Worm (Caenorhabditis elegans) whole organism, young adult: ENCODE results near the gene isp-1.

Experiments
- B0336.3 ChIP-seq: fragments of 200-800 bp; sonication (Bioruptor generic); IDR thresholded peaks from 2 replicates; pipeline ENCODE4 v1.3.6; 2022; ENCODE audit warnings: missing genetic modification characterization, missing compliant biosample characterization
- C06A6.2 ChIP-seq: fragments of 200-800 bp; sonication (Bioruptor generic); conservative IDR thresholded peaks from 2 replicates; pipeline ENCODE4 v1.3.6; 2022; ENCODE audit warnings: missing genetic modification characterization, missing compliant biosample characterization
- F22D6.2 ChIP-seq: sonication (generic microtip); optimal IDR thresholded peaks from 2 replicates; lab custom pipeline; 2016; ENCODE audit warnings: mild to moderate bottlenecking, missing genetic modification characterization, missing compliant biosample characterization
- F55B11.4 ChIP-seq: sonication (generic microtip); optimal IDR thresholded peaks from 2 replicates; lab custom pipeline; 2016; ENCODE audit warnings: missing compliant biosample characterization, missing genetic modification characterization, borderline replicate concordance; ENCODE audit not compliant: insufficient read depth
- F57C9.4 ChIP-seq: sonication (generic microtip); optimal IDR thresholded peaks from 2 replicates; lab custom pipeline; 2017; ENCODE audit warnings: mild to moderate bottlenecking, missing genetic modification characterization, missing compliant biosample characterization
- Y53F4B.3 ChIP-seq: fragments of 200-800 bp; sonication (Bioruptor generic); IDR thresholded peaks from 2 replicates; pipeline ENCODE4 v1.3.6; 2022; ENCODE audit warnings: missing genetic modification reagents, missing genetic modification characterization, missing compliant biosample characterization
- Y53G8AR.9 ChIP-seq: fragments of 200-800 bp; sonication (Bioruptor generic); conservative IDR thresholded peaks from 2 replicates; pipeline ENCODE4 v1.3.6; 2022; ENCODE audit warnings: missing genetic modification reagents, missing genetic modification characterization, missing compliant biosample characterization
- Y79H2A.3 ChIP-seq: fragments of 200-800 bp; sonication (Bioruptor generic); conservative IDR thresholded peaks from 2 replicates; pipeline ENCODE4 v1.3.6; 2022; ENCODE audit warnings: missing genetic modification reagents, missing genetic modification characterization, missing compliant biosample characterization
- ZK185.1 ChIP-seq: sonication (generic microtip); optimal IDR thresholded peaks from 2 replicates; lab custom pipeline; 2016; ENCODE audit warnings: mild to moderate bottlenecking, missing genetic modification characterization, missing compliant biosample characterization; ENCODE audit not compliant: poor library complexity, severe bottlenecking
- akir-1 ChIP-seq: fragments of 200-800 bp; sonication (Bioruptor generic); optimal IDR thresholded peaks from 2 replicates; lab custom pipeline; 2018; ENCODE audit warnings: mild to moderate bottlenecking, missing genetic modification characterization, moderate library complexity, missing compliant biosample characterization
- atf-7 ChIP-seq: sonication (generic microtip); optimal IDR thresholded peaks from 2 replicates; lab custom pipeline; 2017; ENCODE audit warnings: mild to moderate bottlenecking, missing genetic modification characterization, missing compliant biosample characterization
- attf-6 ChIP-seq: fragments of 200-800 bp; sonication (Bioruptor generic); IDR thresholded peaks from 2 replicates; pipeline ENCODE4 v1.3.6; 2022; ENCODE audit warnings: missing genetic modification reagents, missing genetic modification characterization, missing compliant biosample characterization
- cebp-1 ChIP-seq, 2 experiments: fragments of 200-800 bp in 1 of 2; sonication (Bioruptor generic) in 1 of 2; sonication (generic microtip) in 1 of 2; IDR thresholded peaks in 1 of 2; optimal IDR thresholded peaks in 1 of 2; 2 replicates each; pipeline versions ENCODE4 v1.3.6 to Lab custom; 2017 to 2022; ENCODE audit warnings: missing compliant biosample characterization in 2 of 2, missing genetic modification characterization in 2 of 2, mild to moderate bottlenecking in 1 of 2, missing genetic modification reagents in 1 of 2, moderate library complexity in 1 of 2
- cebp-2 ChIP-seq: fragments of 200-800 bp; sonication (Bioruptor generic); IDR thresholded peaks from 2 replicates; pipeline ENCODE4 v1.3.6; 2022; ENCODE audit warnings: missing genetic modification characterization, missing compliant biosample characterization
- ceh-58 ChIP-seq: fragments of 200-800 bp; sonication (Bioruptor generic); IDR thresholded peaks from 2 replicates; pipeline ENCODE4 v1.3.6; 2022; ENCODE audit warnings: missing genetic modification characterization, missing compliant biosample characterization
- ceh-79 ChIP-seq: sonication (generic microtip); optimal IDR thresholded peaks from 2 replicates; lab custom pipeline; 2017; ENCODE audit warnings: mild to moderate bottlenecking, missing genetic modification characterization, missing compliant biosample characterization
- ceh-91 ChIP-seq: fragments of 200-800 bp; sonication (Bioruptor generic); IDR thresholded peaks from 2 replicates; pipeline ENCODE4 v1.3.6; 2022; ENCODE audit warnings: missing genetic modification reagents, missing genetic modification characterization, missing compliant biosample characterization
- dox-1 ChIP-seq: fragments of 200-800 bp; sonication (Bioruptor generic); IDR thresholded peaks from 2 replicates; pipeline ENCODE4 v1.3.6; 2022; ENCODE audit warnings: missing genetic modification reagents, missing genetic modification characterization, missing compliant biosample characterization
- egl-44 ChIP-seq: fragments of 200-800 bp; sonication (Bioruptor generic); IDR thresholded peaks from 2 replicates; pipeline ENCODE4 v1.3.6; 2022; ENCODE audit warnings: missing genetic modification reagents, missing genetic modification characterization, missing compliant biosample characterization
- gei-17 ChIP-seq: fragments of 200-800 bp; sonication (Bioruptor generic); optimal IDR thresholded peaks from 2 replicates; lab custom pipeline; 2018; ENCODE audit warnings: mild to moderate bottlenecking, missing genetic modification characterization, missing compliant biosample characterization
- him-1 ChIP-seq: sonication (generic microtip); optimal IDR thresholded peaks from 2 replicates; lab custom pipeline; 2016; ENCODE audit warnings: missing genotype, missing genetic modification reagents, missing genetic modification characterization, missing compliant biosample characterization
- hmg-1.2 ChIP-seq: fragments of 200-800 bp; sonication (Bioruptor generic); IDR thresholded peaks from 2 replicates; pipeline ENCODE4 v1.3.6; 2022; ENCODE audit warnings: missing genetic modification reagents, missing genetic modification characterization, missing compliant biosample characterization
- lag-1 ChIP-seq: fragments of 200-800 bp; sonication (Bioruptor generic); IDR thresholded peaks from 2 replicates; pipeline ENCODE4 v1.3.6; 2022; ENCODE audit warnings: missing genetic modification reagents, missing genetic modification characterization, missing compliant biosample characterization
- lin-35 ChIP-seq, 3 experiments: fragments of 150-350 bp in 2 of 3; sonication (generic microtip) in 1 of 3; optimal IDR thresholded peaks; 2 replicates each; lab custom pipeline; 2014 to 2018; ENCODE audit warnings: missing biosample characterization in 3 of 3, missing genetic modification characterization in 3 of 3, missing genetic modification reagents in 3 of 3
- madf-8 ChIP-seq: fragments of 200-800 bp; sonication (Bioruptor generic); conservative IDR thresholded peaks from 2 replicates; pipeline ENCODE4 v1.3.6; 2022; ENCODE audit warnings: missing genetic modification reagents, missing genetic modification characterization, missing compliant biosample characterization
- mel-28 ChIP-seq: sonication (generic microtip); optimal IDR thresholded peaks from 2 replicates; lab custom pipeline; 2016; ENCODE audit warnings: borderline replicate concordance, mild to moderate bottlenecking, missing genetic modification characterization, missing compliant biosample characterization
- mxl-1 ChIP-seq: sonication (generic microtip); optimal IDR thresholded peaks from 2 replicates; lab custom pipeline; 2016; ENCODE audit warnings: missing genetic modification characterization, missing compliant biosample characterization
- nfya-1 ChIP-seq: sonication (generic microtip); optimal IDR thresholded peaks from 2 replicates; lab custom pipeline; 2017; ENCODE audit warnings: antibody characterized with exemption, missing compliant biosample characterization, missing genetic modification characterization, borderline replicate concordance; ENCODE audit not compliant: insufficient read depth
- nfya-2 ChIP-seq: fragments of 200-800 bp; sonication (Bioruptor generic); IDR thresholded peaks from 2 replicates; pipeline ENCODE4 v1.3.6; 2022; ENCODE audit warnings: missing genetic modification reagents, missing genetic modification characterization, missing compliant biosample characterization
- nhr-179 ChIP-seq: sonication (generic microtip); optimal IDR thresholded peaks from 2 replicates; lab custom pipeline; 2016; ENCODE audit warnings: mild to moderate bottlenecking, missing genetic modification characterization, missing compliant biosample characterization
- nhr-80 ChIP-seq: sonication (generic microtip); optimal IDR thresholded peaks from 2 replicates; lab custom pipeline; 2016; ENCODE audit warnings: missing genetic modification characterization, missing compliant biosample characterization
- pha-4 ChIP-seq: fragments of 150-350 bp; sonication (generic microtip); optimal IDR thresholded peaks from 2 replicates; lab custom pipeline; 2014; ENCODE audit warnings: missing biosample characterization, missing genetic modification reagents, missing genetic modification characterization
- rcor-1 ChIP-seq: fragments of 200-800 bp; sonication (Bioruptor generic); IDR thresholded peaks from 2 replicates; pipeline ENCODE4 v1.3.6; 2022; ENCODE audit warnings: missing genetic modification reagents, missing genetic modification characterization, missing compliant biosample characterization
- snpc-1.1 ChIP-seq: sonication (generic microtip); optimal IDR thresholded peaks from 2 replicates; lab custom pipeline; 2017; ENCODE audit warnings: missing genetic modification characterization, mild to moderate bottlenecking, missing compliant biosample characterization, antibody characterized with exemption, moderate library complexity, missing genotype, missing genetic modification reagents; ENCODE audit not compliant: insufficient read depth
- snpc-3.4 ChIP-seq: sonication (generic microtip); optimal IDR thresholded peaks from 2 replicates; lab custom pipeline; 2017; ENCODE audit warnings: missing genetic modification characterization, mild to moderate bottlenecking, missing compliant biosample characterization, antibody characterized with exemption, moderate library complexity, missing genotype, missing genetic modification reagents
- snpc-4 ChIP-seq, 5 experiments: fragments of 150-350 bp in 1 of 5; sonication (generic microtip) in 4 of 5; optimal IDR thresholded peaks; 2 replicates each; lab custom pipeline; 2014 to 2018; ENCODE audit warnings: missing genetic modification characterization in 5 of 5, missing biosample characterization in 3 of 5, antibody characterized with exemption in 2 of 5, mild to moderate bottlenecking in 2 of 5, missing compliant biosample characterization in 2 of 5, missing genotype in 2 of 5, moderate library complexity in 2 of 5, missing genetic modification reagents in 1 of 5
- sptf-2 ChIP-seq: fragments of 200-800 bp; sonication (Bioruptor generic); optimal IDR thresholded peaks from 2 replicates; lab custom pipeline; 2018; ENCODE audit warnings: mild to moderate bottlenecking, missing genetic modification characterization, missing compliant biosample characterization
- tbp1 ChIP-seq: fragments of 200-800 bp; sonication (Bioruptor generic); optimal IDR thresholded peaks from 2 replicates; lab custom pipeline; 2018; ENCODE audit warnings: mild to moderate bottlenecking, missing genetic modification characterization, missing compliant biosample characterization
- unc-130 ChIP-seq: sonication (generic microtip); optimal IDR thresholded peaks from 2 replicates; lab custom pipeline; 2016; ENCODE audit warnings: missing genetic modification reagents, missing genetic modification characterization, missing compliant biosample characterization
- unc-62 ChIP-seq: fragments of 150-350 bp; optimal IDR thresholded peaks from 2 replicates; lab custom pipeline; 2014; ENCODE audit warnings: missing biosample characterization, missing genetic modification reagents, missing genetic modification characterization
- zfh-2 ChIP-seq: fragments of 200-800 bp; sonication (Bioruptor generic); conservative IDR thresholded peaks from 2 replicates; pipeline ENCODE4 v1.3.6; 2022; ENCODE audit warnings: missing genetic modification reagents, missing genetic modification characterization, missing compliant biosample characterization
- ztf-22 ChIP-seq: fragments of 200-800 bp; sonication (Bioruptor generic); optimal IDR thresholded peaks from 2 replicates; lab custom pipeline; 2018; ENCODE audit warnings: mild to moderate bottlenecking, missing genetic modification characterization, moderate library complexity, missing compliant biosample characterization
- ztf-25 ChIP-seq: fragments of 200-800 bp; sonication (Bioruptor generic); IDR thresholded peaks from 2 replicates; pipeline ENCODE4 v1.3.6; 2022; ENCODE audit warnings: missing genetic modification reagents, missing genetic modification characterization, missing compliant biosample characterization
- ztf-3 ChIP-seq: fragments of 200-800 bp; sonication (Bioruptor generic); optimal IDR thresholded peaks from 2 replicates; lab custom pipeline; 2018; ENCODE audit warnings: mild to moderate bottlenecking, missing genetic modification characterization, missing compliant biosample characterization

The isp-1 gene

DNA sequence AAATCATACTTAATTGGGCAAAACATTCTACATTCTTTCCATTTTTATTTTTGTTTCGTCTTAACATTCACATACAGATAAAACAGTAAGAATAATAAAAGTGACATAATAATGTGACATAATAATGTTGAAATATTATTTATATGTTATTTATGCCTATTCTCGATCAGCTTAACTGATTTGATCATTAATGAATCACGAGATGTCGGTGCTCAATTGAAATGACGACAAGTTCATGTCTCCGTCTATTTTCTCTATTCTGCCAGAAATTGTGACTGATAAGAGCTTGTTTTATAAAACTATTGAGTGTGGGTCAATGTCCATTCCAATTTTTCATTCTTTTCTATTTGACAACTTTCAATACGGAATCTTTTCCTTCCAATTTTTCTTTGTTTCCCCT is 15.9 kb upstream of the isp-1 start:
- TF ChIP-seq sptf-2 (GFP tag; lab: Kevin White, UChicago) (no peak), Y53G8AR.9 (no peak), snpc-4 (GFP tag; optimal IDR thresholded peaks at IDR 0.05; lab: Kevin White, UChicago) (no peak), snpc-4 (tag; optimal IDR thresholded peaks at IDR 0.05; lab: Kevin White, UChicago) (peak in 1 of 4 experiments; percentile 13), unc-130 (GFP tag; lab: Kevin White, UChicago) (no peak), him-1 (tag; lab: Kevin White, UChicago) (no peak), ztf-25 (GFP tag; lab: Robert Waterston, UW) (no peak), F22D6.2 (no peak), F55B11.4 (tag; lab: Kevin White, UChicago) (no peak), cebp-1 (GFP tag; IDR thresholded peaks at IDR 0.05; lab: Robert Waterston, UW) (no peak), cebp-1 (tag; optimal IDR thresholded peaks at IDR 0.05; lab: Kevin White, UChicago) (peak; percentile 65), Y53F4B.3 (no peak), ztf-22 (peak; percentile 32), dox-1 (GFP tag; lab: Robert Waterston, UW) (peak; percentile 34; the same call in 1 of the 2 replicates), unc-62 (GFP tag; lab: Kevin White, UChicago) (peak; percentile 84), nhr-80 (tag; lab: Kevin White, UChicago) (peak; percentile 78), tbp1 (GFP tag; lab: Kevin White, UChicago) (peak; percentile 2), nhr-179 (no peak), F57C9.4 (tag; lab: Kevin White, UChicago) (no peak), ztf-3 (GFP tag; lab: Kevin White, UChicago) (no peak), snpc-1.1 (tag; lab: Kevin White, UChicago) (no peak), atf-7 (tag; lab: Kevin White, UChicago) (peak; percentile 3)

- TF ChIP-seq pha-4 (tag; lab: Kevin White, UChicago), result no peak
- no peak for TF ChIP-seq attf-6 (GFP tag; lab: Robert Waterston, UW)
- no peak for TF ChIP-seq nfya-2
- TF ChIP-seq madf-8 (GFP tag; lab: Robert Waterston, UW), result no peak
- TF ChIP-seq gei-17, result no peak
- TF ChIP-seq B0336.3 (GFP tag; lab: Robert Waterston, UW), result no peak
Observed at ce11 chrIV:8148494-8148893, 12.6 kb upstream of the isp-1 start, which contains the start of gene pmk-1. TSS of gene pmk-1 (plus strand) at chrIV:8148794.

DNA sequence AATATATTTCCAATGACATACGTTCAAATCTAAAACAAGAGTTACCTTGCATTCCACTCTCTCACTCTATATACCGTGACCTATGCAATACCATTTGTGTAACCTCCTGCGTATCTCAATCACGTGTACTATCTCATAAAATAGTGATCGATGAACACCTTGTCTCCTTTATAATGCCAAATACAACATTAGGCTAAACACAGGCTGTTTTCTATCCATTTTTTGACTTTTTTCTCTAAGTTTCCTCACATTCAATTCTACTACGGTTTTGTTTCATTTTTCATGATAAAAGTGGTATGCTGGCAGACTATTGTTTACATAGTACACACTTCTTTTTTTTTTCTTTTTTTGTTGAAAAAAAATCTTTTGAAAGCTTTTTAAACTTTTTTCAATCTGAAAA is 10.4 kb upstream of the isp-1 start:
- no peak for TF ChIP-seq ceh-79
- TF ChIP-seq ceh-91, result no peak
- TF ChIP-seq hmg-1.2 (GFP tag; lab: Robert Waterston, UW), result peak; percentile 63; the same call in 1 of the 2 replicates
- TF ChIP-seq snpc-4 (GFP tag; optimal IDR thresholded peaks at IDR 0.05; lab: Kevin White, UChicago), result no peak
- TF ChIP-seq snpc-4 (tag; optimal IDR thresholded peaks at IDR 0.05; lab: Kevin White, UChicago), result no peak
- TF ChIP-seq ceh-58 (GFP tag; lab: Robert Waterston, UW), result no peak
- TF ChIP-seq nfya-1 (tag; lab: Kevin White, UChicago), result no peak
- TF ChIP-seq F57C9.4 (tag; lab: Kevin White, UChicago), result no peak
- TF ChIP-seq mel-28, result no peak

ce11 chrIV:8144341-8144740 is 8.5 kb upstream of the isp-1 start:
- TF ChIP-seq egl-44 (no peak), unc-130 (GFP tag; lab: Kevin White, UChicago) (no peak), cebp-2 (no peak), snpc-3.4 (tag; lab: Kevin White, UChicago) (no peak), mxl-1 (tag; lab: Kevin White, UChicago) (no peak), akir-1 (GFP tag; lab: Kevin White, UChicago) (no peak), lin-35 (GFP tag; optimal IDR thresholded peaks at IDR 0.05; lab: Kevin White, UChicago) (no peak), lag-1 (GFP tag; lab: Robert Waterston, UW) (no peak), C06A6.2 (GFP tag; lab: Robert Waterston, UW) (no peak), rcor-1 (no peak), Y79H2A.3 (no peak), zfh-2 (GFP tag; lab: Robert Waterston, UW) (no peak), ZK185.1 (tag; lab: Kevin White, UChicago) (no peak)
